Worm (Caenorhabditis elegans): Measurements from ENCODE around the gene W05H9.4.

DNA sequence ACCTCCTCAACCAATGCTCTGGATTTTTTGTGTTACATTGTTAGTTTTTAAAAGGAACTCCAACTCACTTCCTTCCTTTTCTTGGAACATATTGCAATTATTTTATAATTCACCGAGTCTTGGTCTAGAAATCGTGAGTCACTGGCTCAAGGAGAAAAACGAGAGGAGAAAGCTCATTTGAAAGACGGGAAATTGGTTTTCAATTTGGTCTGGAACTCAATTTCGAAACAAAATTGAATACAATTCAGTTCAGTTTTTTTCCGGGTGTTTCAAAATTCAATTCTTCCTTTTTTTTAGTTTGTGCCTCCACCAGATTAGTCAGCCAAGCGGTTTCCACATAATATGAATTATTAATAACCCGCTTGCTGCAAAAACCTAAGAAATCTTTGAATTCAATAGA is 15.6 kb upstream of the W05H9.4 start:
- TF ChIP-seq blmp-1 (tag; optimal IDR thresholded peaks at IDR 0.05) (no peak), ztf-11 (tag; optimal IDR thresholded peaks at IDR 0.05) (no peak), unc-62 (GFP tag; optimal IDR thresholded peaks at IDR 0.05) (no peak), unc-39 (tag; optimal IDR thresholded peaks at IDR 0.05) (no peak), nhr-12 (tag; optimal IDR thresholded peaks at IDR 0.05) (no peak), lin-13 (tag; optimal IDR thresholded peaks at IDR 0.05) (no peak), nhr-28 (tag; optimal IDR thresholded peaks at IDR 0.05) (no peak), snpc-4 (tag; optimal IDR thresholded peaks at IDR 0.05) (no peak)

All from whole organism, mixed stage, embryonic.